Fruit fly (Drosophila melanogaster) whole organism, embryonic: Measurements from ENCODE around the gene CG3726.

Experiments used
- Ada2b ChIP-seq: fragments of 200-800 bp; sonication (Bioruptor generic); IDR thresholded peaks from 2 replicates; pipeline ENCODE4 v1.3.6; 2022; ENCODE audit warnings: missing biosample characterization, missing genetic modification characterization
- Atf-2 ChIP-seq: fragments of 200-800 bp; sonication (Bioruptor generic); optimal IDR thresholded peaks from 2 replicates; lab custom pipeline; 2016; ENCODE audit warnings: missing biosample characterization, missing genetic modification characterization
- Atf3 ChIP-seq: fragments of 200-800 bp; sonication (Bioruptor generic); optimal IDR thresholded peaks from 3 replicates; lab custom pipeline; 2016; ENCODE audit warnings: missing biosample characterization, missing genetic modification characterization
- CG11456 ChIP-seq: fragments of 200-800 bp; sonication (Bioruptor generic); IDR thresholded peaks from 3 replicates; pipeline ENCODE4 v1.3.6; 2022; ENCODE audit warnings: missing biosample characterization, missing genetic modification characterization
- CG12236 ChIP-seq: fragments of 200-800 bp; sonication (Bioruptor generic); optimal IDR thresholded peaks from 2 replicates; lab custom pipeline; 2016; ENCODE audit warnings: missing biosample characterization, missing genetic modification characterization
- CG12942 ChIP-seq: fragments of 200-800 bp; sonication (Bioruptor generic); optimal IDR thresholded peaks from 3 replicates; lab custom pipeline; 2016; ENCODE audit warnings: missing biosample characterization, missing genetic modification characterization
- CG13424 ChIP-seq: fragments of 200-800 bp; sonication (Bioruptor generic); optimal IDR thresholded peaks from 2 replicates; lab custom pipeline; 2019; ENCODE audit warnings: missing biosample characterization, mild to moderate bottlenecking, missing genetic modification characterization, moderate library complexity
- CG16813 ChIP-seq: fragments of 200-800 bp; sonication (Bioruptor generic); IDR thresholded peaks from 3 replicates; pipeline ENCODE4 v1.3.6; 2022; ENCODE audit warnings: missing biosample characterization, missing genetic modification characterization; ENCODE audit not compliant: partially characterized antibody
- CG16815 ChIP-seq: fragments of 200-800 bp; sonication (Bioruptor generic); optimal IDR thresholded peaks from 3 replicates; lab custom pipeline; 2017; ENCODE audit warnings: missing biosample characterization, mild to moderate bottlenecking, missing genetic modification characterization
- CG17328 ChIP-seq: fragments of 200-800 bp; sonication (Bioruptor generic); IDR thresholded peaks from 2 replicates; pipeline ENCODE4 v1.3.6; 2022; ENCODE audit warnings: missing biosample characterization, missing genetic modification characterization
- CG1832 ChIP-seq: fragments of 200-800 bp; sonication (Bioruptor generic); optimal IDR thresholded peaks from 2 replicates; lab custom pipeline; 2017; ENCODE audit warnings: missing biosample characterization, mild to moderate bottlenecking, missing genetic modification characterization, inconsistent platforms
- CG2678 ChIP-seq: fragments of 200-800 bp; sonication (Bioruptor generic); optimal IDR thresholded peaks from 3 replicates; lab custom pipeline; 2019; ENCODE audit warnings: missing biosample characterization, mild to moderate bottlenecking, missing genetic modification characterization, moderate library complexity
- CG30403 ChIP-seq: fragments of 200-800 bp; sonication (Bioruptor generic); optimal IDR thresholded peaks from 3 replicates; lab custom pipeline; 2016; ENCODE audit warnings: missing biosample characterization, missing genetic modification characterization
- CG4707 ChIP-seq: fragments of 200-800 bp; sonication (Bioruptor generic); optimal IDR thresholded peaks from 2 replicates; lab custom pipeline; 2018; ENCODE audit warnings: missing biosample characterization, mild to moderate bottlenecking, missing genetic modification characterization, moderate library complexity
- CG5245 ChIP-seq: fragments of 200-800 bp; sonication (Bioruptor generic); optimal IDR thresholded peaks from 3 replicates; lab custom pipeline; 2016; ENCODE audit warnings: missing biosample characterization, missing genetic modification characterization
- CG7372 ChIP-seq: fragments of 200-800 bp; sonication (Bioruptor generic); IDR thresholded peaks from 2 replicates; pipeline ENCODE4 v1.3.6; 2022; ENCODE audit warnings: missing biosample characterization, missing genetic modification characterization
- CG8388 ChIP-seq: fragments of 200-800 bp; sonication (Bioruptor generic); optimal IDR thresholded peaks from 2 replicates; lab custom pipeline; 2019; ENCODE audit warnings: missing biosample characterization, mild to moderate bottlenecking, missing genetic modification characterization, moderate library complexity
- Chrac-16 ChIP-seq: fragments of 200-800 bp; sonication (Bioruptor generic); optimal IDR thresholded peaks from 3 replicates; lab custom pipeline; 2016; ENCODE audit warnings: missing biosample characterization, missing genetic modification characterization
- CkIIα-i1 ChIP-seq: fragments of 200-800 bp; sonication (Bioruptor generic); IDR thresholded peaks from 2 replicates; pipeline ENCODE4 v1.3.6; 2022; ENCODE audit warnings: missing biosample characterization, missing genetic modification characterization
- Elba2 ChIP-seq: fragments of 200-800 bp; sonication (Bioruptor generic); optimal IDR thresholded peaks from 3 replicates; lab custom pipeline; 2016; ENCODE audit warnings: missing biosample characterization, missing genetic modification characterization
- Gsc ChIP-seq: fragments of 200-800 bp; sonication (Bioruptor generic); IDR thresholded peaks from 2 replicates; pipeline ENCODE4 v1.3.6; 2022; ENCODE audit warnings: missing biosample characterization, missing genetic modification characterization
- HLH4C ChIP-seq: fragments of 200-800 bp; sonication (Bioruptor generic); IDR thresholded peaks from 3 replicates; pipeline ENCODE4 v1.3.6; 2022; ENCODE audit warnings: missing biosample characterization, missing genetic modification characterization; ENCODE audit not compliant: partially characterized antibody
- MTF-1 ChIP-seq: fragments of 200-800 bp; sonication (Bioruptor generic); optimal IDR thresholded peaks from 2 replicates; lab custom pipeline; 2018; ENCODE audit warnings: missing biosample characterization, mild to moderate bottlenecking, missing genetic modification characterization, borderline replicate concordance
- NfI ChIP-seq: fragments of 200-800 bp; sonication (Bioruptor generic); optimal IDR thresholded peaks from 3 replicates; lab custom pipeline; 2018; ENCODE audit warnings: missing biosample characterization, mild to moderate bottlenecking, missing genetic modification characterization, moderate library complexity
- Ptx1 ChIP-seq: fragments of 200-800 bp; sonication (Bioruptor generic); IDR thresholded peaks from 2 replicates; pipeline ENCODE4 v1.3.6; 2022; ENCODE audit warnings: missing biosample characterization, missing genetic modification characterization
- Rx ChIP-seq: fragments of 200-800 bp; sonication (Bioruptor generic); IDR thresholded peaks from 2 replicates; pipeline ENCODE4 v1.3.6; 2022; ENCODE audit warnings: missing biosample characterization, missing genetic modification characterization
- Six4 ChIP-seq: fragments of 200-800 bp; sonication (Bioruptor generic); optimal IDR thresholded peaks from 2 replicates; lab custom pipeline; 2016; ENCODE audit warnings: missing biosample characterization, missing genetic modification characterization
- Sry-δ ChIP-seq: fragments of 200-800 bp; sonication (Bioruptor generic); optimal IDR thresholded peaks from 2 replicates; lab custom pipeline; 2016; ENCODE audit warnings: missing biosample characterization, missing genetic modification characterization
- Stat92E ChIP-seq, 3 experiments: fragments of >200 bp in 2 of 3; fragments of 200-800 bp in 1 of 3; sonication (Bioruptor generic) in 1 of 3; optimal IDR thresholded peaks; 2 replicates each; lab custom pipeline; 2017 to 2019; ENCODE audit warnings: missing biosample characterization in 3 of 3, missing genetic modification characterization in 3 of 3, mild to moderate bottlenecking in 1 of 3, moderate library complexity in 1 of 3
- ara ChIP-seq: fragments of 200-800 bp; sonication (Bioruptor generic); IDR thresholded peaks from 2 replicates; pipeline ENCODE4 v1.3.6; 2022; ENCODE audit warnings: missing biosample characterization, missing genetic modification characterization
- bab2 ChIP-seq: fragments of 200-800 bp; sonication (Bioruptor generic); optimal IDR thresholded peaks from 2 replicates; lab custom pipeline; 2016; ENCODE audit warnings: missing biosample characterization, missing genetic modification characterization
- btn ChIP-seq: fragments of 200-800 bp; sonication (Bioruptor generic); optimal IDR thresholded peaks from 2 replicates; lab custom pipeline; 2016; ENCODE audit warnings: missing biosample characterization, missing genetic modification characterization
- ci ChIP-seq: fragments of 200-800 bp; sonication (Bioruptor generic); IDR thresholded peaks from 3 replicates; pipeline ENCODE4 v1.3.6; 2022; ENCODE audit warnings: missing biosample characterization, missing genetic modification characterization
- crc ChIP-seq: fragments of 200-800 bp; sonication (Bioruptor generic); optimal IDR thresholded peaks from 2 replicates; lab custom pipeline; 2016; ENCODE audit warnings: missing biosample characterization, missing genetic modification characterization
- da ChIP-seq: fragments of 200-800 bp; sonication (Bioruptor generic); optimal IDR thresholded peaks from 2 replicates; lab custom pipeline; 2016; ENCODE audit warnings: missing biosample characterization, missing genetic modification characterization
- dysf ChIP-seq: fragments of 200-800 bp; sonication (Bioruptor generic); IDR thresholded peaks from 3 replicates; pipeline ENCODE4 v1.3.6; 2022; ENCODE audit warnings: missing biosample characterization, missing genetic modification characterization
- esg ChIP-seq: fragments of 200-800 bp; sonication (Bioruptor generic); conservative IDR thresholded peaks from 2 replicates; pipeline ENCODE4 v1.3.6; 2022; ENCODE audit warnings: missing biosample characterization, missing genetic modification characterization
- fd96Cb ChIP-seq: fragments of 200-800 bp; sonication (Bioruptor generic); optimal IDR thresholded peaks from 2 replicates; lab custom pipeline; 2018; ENCODE audit warnings: missing biosample characterization, mild to moderate bottlenecking, missing genetic modification characterization, moderate library complexity
- fru ChIP-seq: fragments of >200 bp; optimal IDR thresholded peaks from 2 replicates; lab custom pipeline; 2017
- hbn ChIP-seq: fragments of 200-800 bp; sonication (Bioruptor generic); IDR thresholded peaks from 2 replicates; pipeline ENCODE4 v1.3.6; 2022; ENCODE audit warnings: missing biosample characterization, missing genetic modification characterization; ENCODE audit not compliant: partially characterized antibody
- lmd ChIP-seq: fragments of 200-800 bp; sonication (Bioruptor generic); IDR thresholded peaks from 2 replicates; pipeline ENCODE4 v1.3.6; 2022; ENCODE audit warnings: missing biosample characterization, missing genetic modification characterization
- oc ChIP-seq: fragments of 200-800 bp; sonication (Bioruptor generic); optimal IDR thresholded peaks from 2 replicates; lab custom pipeline; 2018; ENCODE audit warnings: missing biosample characterization, mild to moderate bottlenecking, missing genetic modification characterization, moderate library complexity
- phol ChIP-seq: fragments of 200-800 bp; sonication (Bioruptor generic); optimal IDR thresholded peaks from 3 replicates; lab custom pipeline; 2018; ENCODE audit warnings: missing biosample characterization, mild to moderate bottlenecking, missing genetic modification characterization, moderate library complexity
- prd ChIP-seq, 3 experiments: fragments of >200 bp in 2 of 3; fragments of 200-800 bp in 1 of 3; sonication (Bioruptor generic) in 1 of 3; optimal IDR thresholded peaks in 2 of 3; IDR thresholded peaks in 1 of 3; 2 replicates in 2 of 3; 3 replicates in 1 of 3; pipeline versions ENCODE4 v1.3.6 to Lab custom; 2017 to 2022; ENCODE audit warnings: missing biosample characterization in 1 of 3, missing genetic modification characterization in 1 of 3
- ro ChIP-seq: fragments of 200-800 bp; sonication (Bioruptor generic); IDR thresholded peaks from 2 replicates; pipeline ENCODE4 v1.3.6; 2022; ENCODE audit warnings: missing biosample characterization, missing genetic modification characterization
- sens ChIP-seq: fragments of 200-800 bp; sonication (Bioruptor generic); peaks from one replicate; lab custom pipeline; 2016; ENCODE audit warnings: missing biosample characterization, missing genetic modification characterization
- unc-4 ChIP-seq: fragments of 200-800 bp; sonication (Bioruptor generic); IDR thresholded peaks from 2 replicates; pipeline ENCODE4 v1.3.6; 2022; ENCODE audit warnings: missing biosample characterization, missing genetic modification characterization; ENCODE audit not compliant: partially characterized antibody
- vvl ChIP-seq: fragments of 200-800 bp; sonication (Bioruptor generic); IDR thresholded peaks from 2 replicates; pipeline ENCODE4 v1.3.6; 2022; ENCODE audit warnings: missing biosample characterization, missing genetic modification characterization

Gene CG3726

DNA sequence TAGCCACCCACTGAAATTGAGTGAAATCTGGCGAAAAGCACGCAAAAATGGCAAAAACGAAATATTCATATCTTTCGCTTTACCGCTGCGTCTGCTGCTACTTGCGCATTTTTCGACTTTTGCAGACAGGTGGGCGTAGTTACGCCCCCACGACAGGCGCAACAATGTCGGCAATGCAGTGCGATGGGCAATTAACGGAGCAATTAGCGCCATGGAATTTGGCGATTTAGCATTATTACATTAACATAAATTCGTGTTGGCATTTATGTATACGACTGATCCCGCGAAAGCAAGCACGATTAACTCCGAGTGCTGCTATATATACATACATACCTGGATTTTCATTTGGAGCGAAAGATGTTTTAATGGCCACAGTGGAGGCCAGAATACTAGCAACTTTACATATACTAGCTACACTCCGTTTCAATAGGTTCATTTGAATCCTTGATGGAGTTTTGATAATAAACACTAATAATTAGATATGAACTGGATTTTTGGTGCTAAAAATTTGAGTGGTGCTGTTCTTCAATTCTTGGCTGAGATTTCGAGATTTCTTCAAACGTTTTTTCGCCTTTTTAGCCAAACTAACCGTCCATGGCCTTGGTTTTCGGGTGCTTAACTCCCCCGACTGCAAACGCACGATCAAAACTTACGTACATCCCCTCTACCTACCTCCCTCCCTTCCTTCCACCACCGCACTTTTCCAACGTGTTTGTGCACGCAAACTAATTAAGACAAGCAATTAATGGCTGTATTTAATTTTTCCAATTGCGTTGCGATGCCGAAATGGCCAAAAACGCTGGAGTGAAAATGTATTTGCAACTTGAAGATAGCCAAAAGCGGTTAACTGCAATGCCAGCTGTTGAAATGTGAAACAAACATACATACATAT is 19.8 kb upstream of the CG3726 start (continued):
- TF ChIP-seq CkIIα-i1 (no peak), Six4 (GFP tag; lab: Kevin White, UChicago) (no peak), CG16813 (no peak), prd (optimal IDR thresholded peaks at IDR 0.05; lab: Kevin White, UChicago) (no peak), prd (GFP tag; IDR thresholded peaks at IDR 0.05; lab: Robert Waterston, UW) (peak; percentile 65; the same call in 2 of the 3 replicates), lmd (GFP tag; lab: Robert Waterston, UW) (peak; percentile 50), Stat92E (GFP tag; optimal IDR thresholded peaks at IDR 0.05; lab: Kevin White, UChicago) (no peak), Gsc (GFP tag; lab: Robert Waterston, UW) (no peak), btn (GFP tag; lab: Kevin White, UChicago) (no peak), vvl (peak; percentile 36; the same call in 1 of the 2 replicates), Elba2 (GFP tag; lab: Kevin White, UChicago) (no peak), dysf (GFP tag; lab: Robert Waterston, UW) (peak; percentile 52; the same call in 2 of the 3 replicates), Ptx1 (GFP tag; lab: Robert Waterston, UW) (peak; percentile 33; the same call in 1 of the 2 replicates), Sry-δ (GFP tag; lab: Kevin White, UChicago) (no peak), bab2 (peak; percentile 2), CG4707 (no peak), Atf-2 (peak; percentile 9), sens (GFP tag; lab: Kevin White, UChicago) (peak; percentile 84), HLH4C (GFP tag; lab: Robert Waterston, UW) (no peak), CG12236 (GFP tag; lab: Kevin White, UChicago) (no peak), Rx (GFP tag; lab: Robert Waterston, UW) (0 out of 2 replicates have a peak, but pooled peaks have one; percentile 33), fru (lab: Kevin White, UChicago) (no peak), CG30403 (GFP tag; lab: Kevin White, UChicago) (peak; percentile 33), Chrac-16 (GFP tag; lab: Kevin White, UChicago) (no peak), ara (peak; percentile 44; the same call in 1 of the 2 replicates), CG16815 (GFP tag; lab: Kevin White, UChicago) (no peak), unc-4 (GFP tag; lab: Robert Waterston, UW) (no peak), ro (no peak), CG11456 (no peak), NfI (GFP tag; lab: Kevin White, UChicago) (peak; percentile 23), hbn (GFP tag; lab: Robert Waterston, UW) (no peak), oc (tag; lab: Kevin White, UChicago) (no peak), CG7372 (GFP tag; lab: Robert Waterston, UW) (no peak), CG1832 (no peak), MTF-1 (GFP tag; lab: Kevin White, UChicago) (no peak), CG17328 (GFP tag; lab: Robert Waterston, UW) (peak; percentile 59; the same call in 1 of the 2 replicates), da (no peak), CG8388 (GFP tag; lab: Kevin White, UChicago) (peak; percentile 33), CG5245 (no peak), crc (GFP tag; lab: Kevin White, UChicago) (no peak), CG13424 (tag; lab: Kevin White, UChicago) (no peak), ci (GFP tag; lab: Robert Waterston, UW) (peak; percentile 81), phol (tag; lab: Kevin White, UChicago) (peak; percentile 34), esg (GFP tag; lab: Robert Waterston, UW) (no peak), Atf3 (GFP tag; lab: Kevin White, UChicago) (no peak), fd96Cb (tag; lab: Kevin White, UChicago) (peak; percentile 11), CG12942 (no peak), Ada2b (GFP tag; lab: Robert Waterston, UW) (0 out of 2 replicates have a peak, but pooled peaks have one; percentile 4), CG2678 (tag; lab: Kevin White, UChicago) (peak; percentile 28)
